Worm (Caenorhabditis elegans) whole organism, L1 larva: Measurements from ENCODE around the gene EGAP5.1.

Experiments used
- ceh-82 ChIP-seq, 3 experiments: fragments of 150-350 bp in 1 of 3; sonication (generic microtip) in 2 of 3; optimal IDR thresholded peaks; 2 replicates each; lab custom pipeline; 2014 to 2017; ENCODE audit warnings: missing biosample characterization in 3 of 3, missing genetic modification characterization in 3 of 3
- ceh-88 ChIP-seq: fragments of 200-800 bp; sonication (Bioruptor generic); IDR thresholded peaks from 2 replicates; pipeline ENCODE4 v1.3.6; 2022; ENCODE audit warnings: missing genetic modification characterization, missing compliant biosample characterization
- efl-1 ChIP-seq, 4 experiments: fragments of 150-350 bp; optimal IDR thresholded peaks in 3 of 4; peaks in 1 of 4; 1 replicate in 1 of 4; 2 replicates in 3 of 4; lab custom pipeline; 2014; ENCODE audit warnings: missing biosample characterization in 2 of 4, missing genetic modification characterization in 2 of 4, missing genetic modification reagents in 2 of 4
- jun-1 ChIP-seq: fragments of 150-350 bp; optimal IDR thresholded peaks from 2 replicates; lab custom pipeline; 2014; ENCODE audit warnings: missing biosample characterization, missing genetic modification reagents, missing genetic modification characterization
- lin-35 ChIP-seq, 2 experiments: fragments of 150-350 bp; optimal IDR thresholded peaks; 2 replicates each; lab custom pipeline; 2014; ENCODE audit warnings: missing biosample characterization in 2 of 2, missing genetic modification characterization in 2 of 2, missing genetic modification reagents in 2 of 2

DNA sequence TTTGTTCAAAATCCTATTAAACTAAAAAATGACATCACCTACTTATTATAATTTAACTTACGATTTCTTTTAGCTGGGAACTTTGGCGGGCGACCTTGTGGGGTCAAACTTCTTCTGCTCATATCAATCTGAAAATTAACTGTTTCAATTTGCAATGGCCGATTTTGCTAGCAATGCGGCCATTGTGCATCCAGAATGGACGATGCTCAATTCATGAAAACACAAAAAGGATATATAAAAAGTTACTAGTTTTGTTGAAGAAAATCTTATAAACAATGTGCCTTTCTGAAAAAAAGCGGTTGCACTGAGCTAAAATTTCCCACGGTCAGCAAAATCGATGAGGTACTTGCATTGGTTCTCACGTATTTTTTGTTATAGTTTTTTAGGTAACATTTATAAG, 8.6 kb upstream of the EGAP5.1 start, which contains the start of gene C31H2.3:
- TF ChIP-seq lin-35 (GFP tag; optimal IDR thresholded peaks at IDR 0.05; lab: Kevin White, UChicago) (no peak), jun-1 (tag; lab: Kevin White, UChicago) (no peak), ceh-88 (GFP tag; lab: Robert Waterston, UW) (no peak), efl-1 (optimal IDR thresholded peaks at IDR 0.05; lab: Kevin White, UChicago) (no peak), efl-1 (GFP tag; optimal IDR thresholded peaks at IDR 0.05 in 1 of 2; lab: Kevin White, UChicago) (no peak), ceh-82 (tag; optimal IDR thresholded peaks at IDR 0.05; lab: Kevin White, UChicago) (no peak)
